Fruit fly (Drosophila melanogaster): ENCODE results near the gene Tsp66E.
A peak's percentile ranks its signal among the peaks of the same experiment; 100 is the strongest.

Gene Tsp66E

DNA sequence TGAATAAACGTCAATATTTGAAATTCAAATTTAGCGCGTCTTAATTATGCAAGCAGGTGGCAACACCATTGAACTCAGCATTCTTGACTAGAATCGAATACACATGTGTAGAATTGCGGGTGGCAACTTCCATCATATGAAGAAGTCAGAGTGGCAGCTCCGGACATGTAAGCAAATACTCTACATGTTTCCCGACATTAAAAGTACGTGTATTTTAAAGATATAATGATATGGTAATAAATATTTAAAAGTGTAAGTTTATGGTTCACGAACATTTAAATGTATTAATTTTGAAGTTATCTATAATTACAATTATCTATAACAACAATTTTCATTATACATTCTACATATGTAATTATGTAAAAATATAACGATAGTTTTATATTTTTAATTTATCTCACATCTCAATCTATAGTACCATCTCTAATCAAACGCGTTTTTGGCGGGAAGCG lies 21.1 kb upstream of the Tsp66E start, which contains the start of gene Mcm7 (continued):
- TF ChIP-seq CG1233 (GFP tag; optimal IDR thresholded peaks at IDR 0.05) (no peak), dpn (GFP tag; optimal IDR thresholded peaks at IDR 0.05) (no peak), CG18619 (GFP tag; optimal IDR thresholded peaks at IDR 0.05) (no peak), odd (GFP tag; optimal IDR thresholded peaks at IDR 0.05) (no peak), CG2889 (GFP tag; IDR thresholded peaks at IDR 0.05) (no peak), danr (GFP tag; IDR thresholded peaks at IDR 0.05) (no peak), Hand (GFP tag; optimal IDR thresholded peaks at IDR 0.05) (no peak), pita (GFP tag; optimal IDR thresholded peaks at IDR 0.05) (peak; percentile 51), Hmr (GFP tag; optimal IDR thresholded peaks at IDR 0.05) (peak; percentile 23), CG4854 (GFP tag; optimal IDR thresholded peaks at IDR 0.05) (no peak), Fer3 (tag; optimal IDR thresholded peaks at IDR 0.05) (no peak), CG13287 (GFP tag; IDR thresholded peaks at IDR 0.05; ENCODE audit: partially characterized antibody) (peak; percentile 64), Med (GFP tag) (no peak), Abd-B (GFP tag; optimal IDR thresholded peaks at IDR 0.05) (peak; percentile 26), CG17912 (GFP tag; optimal IDR thresholded peaks at IDR 0.05) (no peak), tx (GFP tag; optimal IDR thresholded peaks at IDR 0.05) (no peak), unc-4 (GFP tag; IDR thresholded peaks at IDR 0.05; ENCODE audit: partially characterized antibody) (peak; percentile 62), PHDP (tag; optimal IDR thresholded peaks at IDR 0.05) (no peak), CG14710 (tag; optimal IDR thresholded peaks at IDR 0.05) (peak; percentile 66), BEAF-32 (GFP tag; optimal IDR thresholded peaks at IDR 0.05) (peak; percentile 80), ranshi (GFP tag; IDR thresholded peaks at IDR 0.05) (no peak), sens (GFP tag) (peak; percentile 22), btn (GFP tag; optimal IDR thresholded peaks at IDR 0.05) (no peak), trh (GFP tag; optimal IDR thresholded peaks at IDR 0.05) (no peak), CG6765 (GFP tag; optimal IDR thresholded peaks at IDR 0.05) (no peak), rib (GFP tag; IDR thresholded peaks at IDR 0.05) (no peak), C15 (GFP tag; IDR thresholded peaks at IDR 0.05) (no peak), tap (tag; optimal IDR thresholded peaks at IDR 0.05) (no peak), HmgD (GFP tag; optimal IDR thresholded peaks at IDR 0.05) (no peak), Dp (GFP tag; optimal IDR thresholded peaks at IDR 0.05) (peak; percentile 88), CG7556 (GFP tag; optimal IDR thresholded peaks at IDR 0.05) (no peak), twi (tag; optimal IDR thresholded peaks at IDR 0.05) (no peak), Bgb (GFP tag; IDR thresholded peaks at IDR 0.05; ENCODE audit: partially characterized antibody) (peak; percentile 61), CG15269 (tag; optimal IDR thresholded peaks at IDR 0.05) (no peak), nau (GFP tag; optimal IDR thresholded peaks at IDR 0.05) (no peak), CG30403 (GFP tag; optimal IDR thresholded peaks at IDR 0.05) (no peak), nmo (GFP tag; optimal IDR thresholded peaks at IDR 0.05) (peak; percentile 44), ssp (GFP tag; IDR thresholded peaks at IDR 0.05) (no peak), MBD-R2 (GFP tag; IDR thresholded peaks at IDR 0.05) (no peak), CG9932 (GFP tag; IDR thresholded peaks at IDR 0.05) (0 out of 2 replicates have a peak, but pooled peaks have one; percentile 30), CoRest (tag; optimal IDR thresholded peaks at IDR 0.05) (no peak), phol (tag; optimal IDR thresholded peaks at IDR 0.05) (peak; percentile 20), ham (GFP tag; IDR thresholded peaks at IDR 0.05) (no peak), Ssrp (tag; optimal IDR thresholded peaks at IDR 0.05) (no peak), Scr (GFP tag; IDR thresholded peaks at IDR 0.05; ENCODE audit: partially characterized antibody) (peak; percentile 70), NfI (GFP tag; optimal IDR thresholded peaks at IDR 0.05) (no peak), Doc3 (GFP tag; IDR thresholded peaks at IDR 0.05; ENCODE audit: partially characterized antibody) (0 out of 3 replicates have a peak, but pooled peaks have one; percentile 8), CG16813 (GFP tag; IDR thresholded peaks at IDR 0.05; ENCODE audit: partially characterized antibody) (peak; percentile 61), peb (GFP tag; IDR thresholded peaks at IDR 0.05) (no peak), mld (GFP tag; IDR thresholded peaks at IDR 0.05; ENCODE audit: partially characterized antibody) (no peak)
